Worm (Caenorhabditis elegans) whole organism, L2 larva: ENCODE measurements around the gene T05C12.1.

Source experiments
- C34F6.9 ChIP-seq: fragments of 150-350 bp; optimal IDR thresholded peaks from 2 replicates; lab custom pipeline; 2014; ENCODE audit warnings: missing biosample characterization, missing genetic modification characterization
- F13H6.1 ChIP-seq: sonication (generic microtip); optimal IDR thresholded peaks from 2 replicates; lab custom pipeline; 2016; ENCODE audit warnings: missing genetic modification characterization, missing compliant biosample characterization
- R02D3.7 ChIP-seq: fragments of 150-350 bp; optimal IDR thresholded peaks from 2 replicates; lab custom pipeline; 2014; ENCODE audit warnings: missing biosample characterization, missing genetic modification characterization
- Y55F3AM.14 ChIP-seq: fragments of 200-800 bp; sonication (Bioruptor generic); optimal IDR thresholded peaks from 2 replicates; lab custom pipeline; 2018; ENCODE audit warnings: mild to moderate bottlenecking, missing genetic modification characterization, missing compliant biosample characterization
- ZK546.5 ChIP-seq: sonication (generic microtip); optimal IDR thresholded peaks from 2 replicates; lab custom pipeline; 2017; ENCODE audit warnings: missing biosample characterization, missing genetic modification characterization
- aly-2 ChIP-seq: fragments of 150-350 bp; optimal IDR thresholded peaks from 2 replicates; lab custom pipeline; 2014; ENCODE audit warnings: missing biosample characterization, missing genetic modification characterization
- ama-1 ChIP-seq: fragments of 150-350 bp; optimal IDR thresholded peaks from 2 replicates; lab custom pipeline; 2018; ENCODE audit warnings: inconsistent platforms
- blmp-1 ChIP-seq: sonication (generic microtip); optimal IDR thresholded peaks from 2 replicates; lab custom pipeline; 2017; ENCODE audit warnings: missing genetic modification characterization, mild to moderate bottlenecking, missing compliant biosample characterization, antibody characterized with exemption, moderate library complexity; ENCODE audit not compliant: insufficient read depth
- ceh-16 ChIP-seq: fragments of 150-350 bp; optimal IDR thresholded peaks from 2 replicates; lab custom pipeline; 2014; ENCODE audit warnings: missing biosample characterization, missing genetic modification characterization
- crh-2 ChIP-seq: sonication (generic microtip); optimal IDR thresholded peaks from 2 replicates; lab custom pipeline; 2017; ENCODE audit warnings: missing biosample characterization, missing genetic modification characterization
- egl-27 ChIP-seq: sonication (generic microtip); optimal IDR thresholded peaks from 3 replicates; lab custom pipeline; 2017; ENCODE audit warnings: missing biosample characterization, missing genetic modification reagents, missing genetic modification characterization
- elt-1 ChIP-seq: fragments of 150-350 bp; optimal IDR thresholded peaks from 2 replicates; lab custom pipeline; 2014; ENCODE audit warnings: missing biosample characterization, missing genetic modification characterization
- elt-3 ChIP-seq: sonication (generic microtip); optimal IDR thresholded peaks from 2 replicates; lab custom pipeline; 2017; ENCODE audit warnings: missing biosample characterization, missing genetic modification characterization
- gmeb-1 ChIP-seq: fragments of 150-350 bp; optimal IDR thresholded peaks from 2 replicates; lab custom pipeline; 2014; ENCODE audit warnings: missing biosample characterization, missing genetic modification characterization
- lin-11 ChIP-seq: fragments of 150-350 bp; sonication (generic microtip); optimal IDR thresholded peaks from 2 replicates; lab custom pipeline; 2014; ENCODE audit warnings: missing biosample characterization, missing genetic modification characterization, inconsistent platforms, mixed read lengths
- lin-13 ChIP-seq: fragments of 150-350 bp; optimal IDR thresholded peaks from 2 replicates; lab custom pipeline; 2014; ENCODE audit warnings: missing biosample characterization, missing genetic modification reagents, missing genetic modification characterization
- lin-39 ChIP-seq: fragments of 150-350 bp; optimal IDR thresholded peaks from 2 replicates; lab custom pipeline; 2014; ENCODE audit warnings: missing biosample characterization, missing genetic modification reagents, missing genetic modification characterization
- lsy-2 ChIP-seq, 2 experiments: fragments of 150-350 bp in 1 of 2; sonication (generic microtip) in 1 of 2; optimal IDR thresholded peaks; 2 replicates each; lab custom pipeline; 2014 to 2017; ENCODE audit warnings: missing biosample characterization in 2 of 2, missing genetic modification characterization in 2 of 2
- mab-5 ChIP-seq: fragments of 150-350 bp; optimal IDR thresholded peaks from 2 replicates; lab custom pipeline; 2014; ENCODE audit warnings: missing biosample characterization, missing genetic modification characterization
- mbf-1 ChIP-seq: sonication (generic microtip); optimal IDR thresholded peaks from 2 replicates; lab custom pipeline; 2017; ENCODE audit warnings: missing biosample characterization, missing genetic modification characterization
- mdl-1 ChIP-seq, 2 experiments: fragments of 150-350 bp in 1 of 2; sonication (generic microtip) in 1 of 2; optimal IDR thresholded peaks; 2 replicates each; lab custom pipeline; 2017; ENCODE audit warnings: missing biosample characterization in 2 of 2, missing genetic modification characterization in 2 of 2
- nhr-10 ChIP-seq: sonication (generic microtip); optimal IDR thresholded peaks from 2 replicates; lab custom pipeline; 2017; ENCODE audit warnings: missing biosample characterization, missing genetic modification characterization
- nhr-11 ChIP-seq: fragments of 150-350 bp; optimal IDR thresholded peaks from 2 replicates; lab custom pipeline; 2014; ENCODE audit warnings: missing biosample characterization, missing genetic modification characterization
- nhr-12 ChIP-seq: fragments of 150-350 bp; optimal IDR thresholded peaks from 2 replicates; lab custom pipeline; 2014; ENCODE audit warnings: missing biosample characterization, missing genetic modification characterization
- nhr-129 ChIP-seq: fragments of 150-350 bp; optimal IDR thresholded peaks from 2 replicates; lab custom pipeline; 2014; ENCODE audit warnings: missing biosample characterization, missing genetic modification characterization
- nhr-21 ChIP-seq: fragments of 150-350 bp; optimal IDR thresholded peaks from 2 replicates; lab custom pipeline; 2014; ENCODE audit warnings: missing biosample characterization, missing genetic modification characterization
- nhr-237 ChIP-seq: fragments of 150-350 bp; optimal IDR thresholded peaks from 2 replicates; lab custom pipeline; 2014; ENCODE audit warnings: missing biosample characterization, missing genetic modification characterization
- nhr-25 ChIP-seq: fragments of 150-350 bp; sonication (generic microtip); optimal IDR thresholded peaks from 3 replicates; lab custom pipeline; 2014; ENCODE audit warnings: missing biosample characterization, missing genetic modification characterization
- nhr-6 ChIP-seq: fragments of 150-350 bp; optimal IDR thresholded peaks from 2 replicates; lab custom pipeline; 2014; ENCODE audit warnings: missing biosample characterization, missing genetic modification characterization
- nhr-77 ChIP-seq: fragments of 150-350 bp; optimal IDR thresholded peaks from 2 replicates; lab custom pipeline; 2014; ENCODE audit warnings: missing biosample characterization, missing genetic modification characterization
- peb-1 ChIP-seq: fragments of 150-350 bp; optimal IDR thresholded peaks from 2 replicates; lab custom pipeline; 2014; ENCODE audit warnings: missing biosample characterization, missing genetic modification characterization
- sem-4 ChIP-seq: fragments of 150-350 bp; optimal IDR thresholded peaks from 2 replicates; lab custom pipeline; 2014; ENCODE audit warnings: missing biosample characterization, missing genetic modification reagents, missing genetic modification characterization
- skn-1 ChIP-seq: sonication (generic microtip); optimal IDR thresholded peaks from 2 replicates; lab custom pipeline; 2017; ENCODE audit warnings: missing biosample characterization, missing genetic modification characterization
- sma-3 ChIP-seq: sonication (generic microtip); optimal IDR thresholded peaks from 2 replicates; lab custom pipeline; 2016; ENCODE audit warnings: missing genetic modification reagents, missing genetic modification characterization, missing compliant biosample characterization
- sma-9 ChIP-seq, 2 experiments: fragments of 150-350 bp in 1 of 2; sonication (generic microtip) in 1 of 2; optimal IDR thresholded peaks; 2 replicates each; lab custom pipeline; 2014 to 2016; ENCODE audit warnings: missing genetic modification characterization in 2 of 2, mild to moderate bottlenecking in 1 of 2, missing biosample characterization in 1 of 2, missing compliant biosample characterization in 1 of 2, missing genetic modification reagents in 1 of 2, moderate library complexity in 1 of 2
- unc-55 ChIP-seq: fragments of 150-350 bp; sonication (generic microtip); optimal IDR thresholded peaks from 3 replicates; lab custom pipeline; 2014; ENCODE audit warnings: missing biosample characterization, missing genetic modification reagents, missing genetic modification characterization
- unc-62 ChIP-seq: fragments of 150-350 bp; optimal IDR thresholded peaks from 2 replicates; lab custom pipeline; 2014; ENCODE audit warnings: missing biosample characterization, missing genetic modification reagents, missing genetic modification characterization
- zag-1 ChIP-seq: fragments of 150-350 bp; optimal IDR thresholded peaks from 2 replicates; lab custom pipeline; 2014; ENCODE audit warnings: missing biosample characterization, missing genetic modification characterization
- ztf-1 ChIP-seq: fragments of 200-800 bp; sonication (Bioruptor generic); conservative IDR thresholded peaks from 2 replicates; pipeline ENCODE4 v1.3.6; 2022; ENCODE audit warnings: missing genetic modification characterization, missing compliant biosample characterization
- ztf-11 ChIP-seq: sonication (generic microtip); optimal IDR thresholded peaks from 2 replicates; lab custom pipeline; 2017; ENCODE audit warnings: missing biosample characterization, missing genetic modification characterization

Gene T05C12.1

ce11 chrII:8129040-8129387 is 44.5 kb upstream of the T05C12.1 start:
- TF ChIP-seq unc-62, result no peak
- no peak for TF ChIP-seq crh-2 (tag; lab: Kevin White, UChicago)
- no peak for TF ChIP-seq nhr-77 (tag; lab: Kevin White, UChicago)
- peak; percentile 10 for TF ChIP-seq nhr-129 (tag; lab: Kevin White, UChicago)
- TF ChIP-seq unc-55 (GFP tag; lab: Kevin White, UChicago), result no peak
- TF ChIP-seq lin-11 (tag; lab: Kevin White, UChicago), result no peak
- no peak for TF ChIP-seq nhr-237 (tag; lab: Kevin White, UChicago)
- TF ChIP-seq lsy-2 (tag; optimal IDR thresholded peaks at IDR 0.05; lab: Kevin White, UChicago), result no peak
- TF ChIP-seq skn-1 (tag; lab: Kevin White, UChicago), result no peak
- TF ChIP-seq sem-4 (tag; lab: Kevin White, UChicago), result peak; percentile 29

ce11 chrII:8129495-8130010 is 43.9 kb upstream of the T05C12.1 start, which contains the start of gene ulp-4:
Gene ulp-4 (plus strand): TSS chrII:8129960.
- TF ChIP-seq sma-9 (GFP tag; optimal IDR thresholded peaks at IDR 0.05; lab: Kevin White, UChicago) (peak; percentile 70), sma-9 (tag; optimal IDR thresholded peaks at IDR 0.05; lab: Kevin White, UChicago) (no peak), C34F6.9 (tag; lab: Kevin White, UChicago) (peak; percentile 7), nhr-6 (tag; lab: Kevin White, UChicago) (no peak), mdl-1 (tag; optimal IDR thresholded peaks at IDR 0.05; lab: Kevin White, UChicago) (no peak), F13H6.1 (tag; lab: Kevin White, UChicago) (peak; percentile 67), sma-3 (no peak), elt-1 (tag; lab: Kevin White, UChicago) (no peak), lin-39 (tag; lab: Kevin White, UChicago) (no peak), skn-1 (tag; lab: Kevin White, UChicago) (no peak), ceh-16 (tag; lab: Kevin White, UChicago) (peak; percentile 43), ztf-1 (GFP tag; lab: Robert Waterston, UW) (no peak), egl-27 (tag; lab: Kevin White, UChicago) (no peak), ama-1 (lab: Kevin White, UChicago) (no peak), lin-13 (GFP tag; lab: Kevin White, UChicago) (peak; percentile 38), R02D3.7 (tag; lab: Kevin White, UChicago) (no peak), crh-2 (tag; lab: Kevin White, UChicago) (peak; percentile 4), nhr-129 (tag; lab: Kevin White, UChicago) (peak; percentile 45), lsy-2 (tag; optimal IDR thresholded peaks at IDR 0.05; lab: Kevin White, UChicago) (peak in 1 of 2 experiments; percentile 57), mab-5 (peak; percentile 72)

ce11 chrII:8130792-8131191 is 42.7 kb upstream of the T05C12.1 start:
- TF ChIP-seq gmeb-1 (tag; lab: Kevin White, UChicago), result no peak
- no peak for TF ChIP-seq nhr-10 (tag; lab: Kevin White, UChicago)
- TF ChIP-seq sma-9 (GFP tag; optimal IDR thresholded peaks at IDR 0.05; lab: Kevin White, UChicago), result peak; percentile 0
- no peak for TF ChIP-seq sma-9 (tag; optimal IDR thresholded peaks at IDR 0.05; lab: Kevin White, UChicago)
- no peak for TF ChIP-seq mbf-1
- TF ChIP-seq lsy-2 (tag; optimal IDR thresholded peaks at IDR 0.05; lab: Kevin White, UChicago), result no peak
- TF ChIP-seq nhr-21 (tag; lab: Kevin White, UChicago), result no peak
- TF ChIP-seq nhr-12 (tag; lab: Kevin White, UChicago), result no peak

ce11 chrII:8131413-8131966 is 42.0 kb upstream of the T05C12.1 start:
- TF ChIP-seq mab-5 (peak; percentile 23), zag-1 (peak; percentile 90), F13H6.1 (tag; lab: Kevin White, UChicago) (peak; percentile 82), sma-9 (GFP tag; optimal IDR thresholded peaks at IDR 0.05; lab: Kevin White, UChicago) (peak; percentile 66), sma-9 (tag; optimal IDR thresholded peaks at IDR 0.05; lab: Kevin White, UChicago) (no peak), blmp-1 (tag; lab: Kevin White, UChicago) (peak; percentile 27), nhr-6 (tag; lab: Kevin White, UChicago) (no peak), nhr-129 (tag; lab: Kevin White, UChicago) (peak; percentile 39), C34F6.9 (tag; lab: Kevin White, UChicago) (peak; percentile 52), lin-11 (tag; lab: Kevin White, UChicago) (peak; percentile 65), nhr-10 (tag; lab: Kevin White, UChicago) (no peak), elt-1 (tag; lab: Kevin White, UChicago) (no peak), skn-1 (tag; lab: Kevin White, UChicago) (no peak), Y55F3AM.14 (peak; percentile 57), nhr-11 (tag; lab: Kevin White, UChicago) (no peak), crh-2 (tag; lab: Kevin White, UChicago) (peak; percentile 44), egl-27 (tag; lab: Kevin White, UChicago) (peak; percentile 49), peb-1 (tag; lab: Kevin White, UChicago) (no peak), R02D3.7 (tag; lab: Kevin White, UChicago) (no peak), mdl-1 (tag; optimal IDR thresholded peaks at IDR 0.05; lab: Kevin White, UChicago) (peak in 1 of 2 experiments; percentile 52), ztf-11 (tag; lab: Kevin White, UChicago) (no peak), nhr-21 (tag; lab: Kevin White, UChicago) (no peak), nhr-25 (peak; percentile 80), mbf-1 (no peak), unc-55 (GFP tag; lab: Kevin White, UChicago) (peak; percentile 76), ztf-1 (GFP tag; lab: Robert Waterston, UW) (no peak), lin-13 (GFP tag; lab: Kevin White, UChicago) (no peak), ZK546.5 (tag; lab: Kevin White, UChicago) (no peak), sma-3 (peak; percentile 60), sem-4 (tag; lab: Kevin White, UChicago) (no peak), nhr-77 (tag; lab: Kevin White, UChicago) (no peak), aly-2 (no peak), unc-62 (no peak), elt-3 (no peak), ama-1 (lab: Kevin White, UChicago) (peak; percentile 10)
